Worm (Caenorhabditis elegans) whole organism, L4/young adult: ENCODE measurements around the gene fbxa-214.

Experiments used
- W03F9.2 ChIP-seq: fragments of 150-350 bp; optimal IDR thresholded peaks from 2 replicates; lab custom pipeline; 2014; ENCODE audit warnings: missing biosample characterization, missing genetic modification characterization
- dao-5 ChIP-seq: sonication (generic microtip); optimal IDR thresholded peaks from 2 replicates; lab custom pipeline; 2016; ENCODE audit warnings: missing genotype, missing genetic modification characterization, moderate library complexity, missing compliant biosample characterization
- him-1 ChIP-seq: sonication (generic microtip); optimal IDR thresholded peaks from 2 replicates; lab custom pipeline; 2016; ENCODE audit warnings: missing genotype, missing genetic modification reagents, missing genetic modification characterization, missing compliant biosample characterization

fbxa-214 gene

DNA sequence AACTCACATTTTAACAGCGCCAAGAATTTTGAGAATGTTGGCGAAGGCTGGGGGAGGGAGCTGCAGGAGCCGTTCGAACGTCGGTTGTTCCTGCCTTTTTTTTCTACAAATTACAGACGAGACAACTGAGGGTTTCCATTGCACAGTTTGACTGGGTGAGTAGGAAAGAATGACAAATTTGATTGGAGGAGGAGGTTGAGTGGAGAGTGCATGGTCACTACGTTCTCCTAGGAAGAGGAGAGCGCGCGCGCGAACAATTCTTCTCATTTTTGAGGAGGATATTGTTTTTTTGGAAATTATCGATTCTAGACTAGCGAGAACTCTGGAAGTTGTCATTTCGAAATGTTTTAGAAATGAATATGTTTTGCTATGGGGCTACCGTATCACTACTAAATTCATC, 35.2 kb downstream of the fbxa-214 start, which contains the start of gene dhs-17:
dhs-17 (minus strand) TSS at position 101 of the 400 bp plus-strand sequence.
- no peak for TF ChIP-seq dao-5 (tag; lab: Kevin White, UChicago)
- no peak for TF ChIP-seq him-1 (tag; lab: Kevin White, UChicago)
- no peak for TF ChIP-seq W03F9.2 (tag; lab: Kevin White, UChicago)

DNA sequence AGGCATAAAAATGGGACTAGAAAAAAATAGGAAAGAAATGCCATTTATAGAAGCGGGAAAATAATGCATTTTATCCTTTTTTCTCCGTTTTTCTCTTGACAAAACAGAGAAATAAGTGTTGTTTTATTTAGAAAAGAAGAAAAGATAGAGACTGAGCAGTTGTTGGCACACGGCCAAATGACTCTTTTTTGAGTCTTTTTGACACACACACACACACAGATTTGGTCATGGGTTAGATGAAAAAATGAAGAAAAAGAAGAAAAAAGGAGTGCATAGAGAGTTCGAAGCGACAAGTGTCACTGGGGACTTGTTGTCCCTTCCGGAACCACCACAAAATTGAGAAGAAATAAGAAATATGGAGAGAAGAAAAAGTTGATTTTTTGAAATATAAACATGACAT, 36.4 kb downstream of the fbxa-214 start:
- TF ChIP-seq him-1 (tag; lab: Kevin White, UChicago), result no peak
- no peak for TF ChIP-seq dao-5 (tag; lab: Kevin White, UChicago)
- no peak for TF ChIP-seq W03F9.2 (tag; lab: Kevin White, UChicago)

DNA sequence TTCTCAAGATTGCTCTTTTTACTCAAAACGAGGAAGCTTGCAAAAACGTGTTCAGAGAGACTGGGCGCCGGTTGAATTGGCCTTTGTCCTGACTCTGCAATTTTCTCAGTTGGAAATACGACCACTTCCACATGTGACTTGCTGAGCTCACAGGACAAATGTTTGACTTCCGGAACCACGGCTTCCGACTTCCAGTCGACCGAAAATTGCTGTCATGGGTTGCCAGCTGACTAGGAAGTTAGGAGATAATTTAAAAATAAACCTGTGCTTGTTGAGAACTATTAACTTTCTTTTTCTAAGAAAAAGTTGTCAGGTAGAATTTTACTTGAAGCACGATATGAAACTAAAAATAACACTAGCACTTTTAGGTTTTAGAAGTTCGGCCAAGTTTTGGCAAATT, 38.3 kb downstream of the fbxa-214 start:
- no peak for TF ChIP-seq dao-5 (tag; lab: Kevin White, UChicago)
- no peak for TF ChIP-seq W03F9.2 (tag; lab: Kevin White, UChicago)
- no peak for TF ChIP-seq him-1 (tag; lab: Kevin White, UChicago)

DNA sequence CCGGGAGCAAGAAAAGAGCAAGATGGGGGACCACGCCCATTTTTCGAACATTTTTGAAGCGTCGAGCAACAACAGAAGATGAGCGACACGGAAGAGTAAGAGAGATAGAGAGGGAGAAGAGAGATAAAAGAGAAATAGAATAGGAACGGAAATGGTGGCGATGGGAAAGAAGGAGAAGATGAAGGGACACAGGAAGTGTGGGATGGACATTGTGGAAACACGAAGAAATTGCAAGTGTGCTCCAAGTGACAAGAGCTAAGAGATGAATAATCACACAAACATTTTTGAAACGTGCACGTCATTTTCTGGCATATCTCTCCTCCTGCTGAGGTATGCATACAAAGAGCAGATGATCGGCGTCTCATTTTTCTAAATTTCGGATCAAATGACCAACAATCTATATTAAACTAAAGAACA, 39.3 kb downstream of the fbxa-214 start:
- TF ChIP-seq him-1 (tag; lab: Kevin White, UChicago) (peak; percentile 48), W03F9.2 (tag; lab: Kevin White, UChicago) (no peak), dao-5 (tag; lab: Kevin White, UChicago) (no peak)

DNA sequence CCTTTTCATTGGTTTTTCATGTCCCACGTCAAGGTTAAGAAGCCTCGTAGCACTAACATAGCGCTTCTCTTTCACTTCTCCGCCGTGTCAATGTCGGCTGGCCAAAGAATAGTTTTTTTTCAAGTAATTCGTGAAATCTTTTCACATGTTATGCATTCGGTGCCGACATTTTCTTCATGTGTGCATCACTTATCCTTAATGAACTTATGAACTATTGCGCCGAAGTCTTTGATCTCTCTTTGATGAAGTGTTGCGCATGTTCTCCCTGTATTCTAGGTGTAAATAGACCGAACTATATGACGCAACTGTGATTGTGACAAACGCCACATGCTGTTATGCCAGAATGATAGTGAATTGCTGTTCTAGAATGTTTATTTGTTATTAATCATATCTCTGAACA, 47.8 kb downstream of the fbxa-214 start:
- TF ChIP-seq W03F9.2 (tag; lab: Kevin White, UChicago) (no peak), dao-5 (tag; lab: Kevin White, UChicago) (no peak), him-1 (tag; lab: Kevin White, UChicago) (no peak)

DNA sequence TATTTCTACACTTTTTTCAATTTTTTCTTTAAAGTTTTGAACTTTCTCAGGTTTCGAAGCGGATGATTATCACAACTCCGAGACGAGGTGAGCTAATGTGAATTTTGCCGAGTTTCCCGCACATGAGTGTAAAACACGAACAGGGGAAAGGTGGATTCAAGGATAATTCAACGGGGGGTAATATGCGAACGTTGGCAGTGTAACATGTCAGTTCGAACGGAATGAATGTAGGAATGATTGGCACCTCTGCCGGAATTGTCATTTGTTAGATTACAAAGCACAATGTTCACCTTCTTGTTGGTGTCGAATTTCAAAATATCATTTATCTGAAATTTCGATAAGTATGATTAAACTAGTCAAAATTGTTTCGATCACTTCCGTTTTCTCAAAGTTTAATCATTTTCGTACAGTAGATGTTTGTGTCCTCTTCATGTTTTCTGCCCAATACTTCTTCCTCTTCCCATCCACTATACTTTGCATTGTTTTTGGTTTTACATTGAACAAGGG, 50.9 kb downstream of the fbxa-214 start, which contains the start of gene picc-1:
picc-1 (plus strand) TSS at position 51 of the 507 bp plus-strand sequence.
- TF ChIP-seq him-1 (tag; lab: Kevin White, UChicago) (no peak), W03F9.2 (tag; lab: Kevin White, UChicago) (no peak), dao-5 (tag; lab: Kevin White, UChicago) (no peak)
